Fruit fly (Drosophila melanogaster) whole organism, prepupa: ENCODE data around the gene CG3402.

Experiments
- Blimp-1 ChIP-seq: fragments of 200-800 bp; sonication (Bioruptor generic); optimal IDR thresholded peaks from 3 replicates; lab custom pipeline; 2017; ENCODE audit warnings: missing biosample characterization, missing genetic modification characterization, mild to moderate bottlenecking, moderate library complexity, missing genetic modification reagents
- CG10669 ChIP-seq: fragments of 200-800 bp; sonication (Bioruptor generic); optimal IDR thresholded peaks from 3 replicates; lab custom pipeline; 2018; ENCODE audit warnings: missing biosample characterization, mild to moderate bottlenecking, missing genetic modification characterization, moderate library complexity
- CG11294 ChIP-seq: fragments of 200-800 bp; sonication (Bioruptor generic); IDR thresholded peaks from 2 replicates; pipeline ENCODE4 v1.3.6; 2022; ENCODE audit warnings: missing biosample characterization, missing genetic modification characterization
- CG11902 ChIP-seq: fragments of 200-800 bp; sonication (Bioruptor generic); optimal IDR thresholded peaks from 3 replicates; lab custom pipeline; 2016; ENCODE audit warnings: missing biosample characterization, missing genetic modification characterization
- CG1621 ChIP-seq: fragments of 200-800 bp; sonication (Bioruptor generic); optimal IDR thresholded peaks from 3 replicates; lab custom pipeline; 2018; ENCODE audit warnings: missing biosample characterization, mild to moderate bottlenecking, missing genetic modification characterization
- CG3032 ChIP-seq: fragments of 200-800 bp; optimal IDR thresholded peaks from 2 replicates; lab custom pipeline; 2019; ENCODE audit warnings: missing biosample characterization, mild to moderate bottlenecking, missing genetic modification characterization, moderate library complexity
- CG31627 ChIP-seq: fragments of 200-800 bp; sonication (Bioruptor generic); optimal IDR thresholded peaks from 3 replicates; lab custom pipeline; 2016; ENCODE audit warnings: missing biosample characterization, missing genetic modification characterization
- CG6276 ChIP-seq: fragments of 200-800 bp; sonication (Bioruptor generic); optimal IDR thresholded peaks from 2 replicates; lab custom pipeline; 2017; ENCODE audit warnings: missing biosample characterization, mild to moderate bottlenecking, missing genetic modification characterization
- CG6808 ChIP-seq: fragments of 200-800 bp; sonication (Bioruptor generic); optimal IDR thresholded peaks from 3 replicates; lab custom pipeline; 2017; ENCODE audit warnings: missing biosample characterization, missing genetic modification characterization, mild to moderate bottlenecking, moderate library complexity, missing genetic modification reagents
- CG7368 ChIP-seq: fragments of 200-800 bp; sonication (Bioruptor generic); optimal IDR thresholded peaks from 3 replicates; lab custom pipeline; 2016; ENCODE audit warnings: missing biosample characterization, missing genetic modification characterization
- CG8319 ChIP-seq: fragments of 200-800 bp; sonication (Bioruptor generic); optimal IDR thresholded peaks from 3 replicates; lab custom pipeline; 2016; ENCODE audit warnings: missing biosample characterization, missing genetic modification characterization
- CG8632 ChIP-seq: fragments of 200-800 bp; sonication (Bioruptor generic); optimal IDR thresholded peaks from 3 replicates; lab custom pipeline; 2016; ENCODE audit warnings: missing biosample characterization, missing genetic modification characterization
- CG9139 ChIP-seq: fragments of 200-800 bp; sonication (Bioruptor generic); optimal IDR thresholded peaks from 3 replicates; lab custom pipeline; 2017; ENCODE audit warnings: missing biosample characterization, mild to moderate bottlenecking, missing genetic modification characterization
- Ets21C ChIP-seq: fragments of 200-800 bp; sonication (Bioruptor generic); optimal IDR thresholded peaks from 3 replicates; lab custom pipeline; 2016; ENCODE audit warnings: missing biosample characterization, missing genetic modification characterization
- Hr39 ChIP-seq: fragments of 200-800 bp; sonication (Bioruptor generic); optimal IDR thresholded peaks from 2 replicates; lab custom pipeline; 2016; ENCODE audit warnings: missing biosample characterization, missing genetic modification characterization
- Lpt ChIP-seq: fragments of 200-800 bp; sonication (Bioruptor generic); optimal IDR thresholded peaks from 3 replicates; lab custom pipeline; 2016; ENCODE audit warnings: missing biosample characterization, missing genetic modification characterization
- Met ChIP-seq: fragments of 200-800 bp; sonication (Bioruptor generic); optimal IDR thresholded peaks from 3 replicates; lab custom pipeline; 2016; ENCODE audit warnings: missing biosample characterization, missing genetic modification characterization
- OdsH ChIP-seq: fragments of 200-800 bp; sonication (Bioruptor generic); optimal IDR thresholded peaks from 3 replicates; lab custom pipeline; 2016; ENCODE audit warnings: missing biosample characterization, missing genetic modification characterization
- Smox ChIP-seq: fragments of 200-800 bp; sonication (Bioruptor generic); optimal IDR thresholded peaks from 3 replicates; lab custom pipeline; 2016; ENCODE audit warnings: missing biosample characterization, missing genetic modification characterization
- Sox102F ChIP-seq: fragments of 200-800 bp; sonication (Bioruptor generic); optimal IDR thresholded peaks from 2 replicates; lab custom pipeline; 2016; ENCODE audit warnings: missing biosample characterization, mild to moderate bottlenecking, missing genetic modification characterization
- Sox14 ChIP-seq: fragments of 200-800 bp; sonication (Bioruptor generic); optimal IDR thresholded peaks from 3 replicates; lab custom pipeline; 2016; ENCODE audit warnings: missing biosample characterization, missing genetic modification characterization
- achi ChIP-seq: fragments of 200-800 bp; sonication (Bioruptor generic); optimal IDR thresholded peaks from 3 replicates; lab custom pipeline; 2016; ENCODE audit warnings: missing biosample characterization, missing genetic modification characterization
- eg ChIP-seq: fragments of 200-800 bp; sonication (Bioruptor generic); IDR thresholded peaks from 3 replicates; pipeline ENCODE4 v1.3.6; 2022; ENCODE audit warnings: missing biosample characterization, missing genetic modification characterization
- fd59A ChIP-seq: fragments of 200-800 bp; sonication (Bioruptor generic); optimal IDR thresholded peaks from 2 replicates; lab custom pipeline; 2017; ENCODE audit warnings: missing biosample characterization, mild to moderate bottlenecking, missing genetic modification characterization, missing genetic modification reagents
- fd85E ChIP-seq: fragments of 200-800 bp; sonication (Bioruptor generic); optimal IDR thresholded peaks from 3 replicates; lab custom pipeline; 2016; ENCODE audit warnings: missing biosample characterization, missing genetic modification characterization
- fkh ChIP-seq: fragments of 200-800 bp; sonication (Bioruptor generic); optimal IDR thresholded peaks from 3 replicates; lab custom pipeline; 2017; ENCODE audit warnings: missing biosample characterization, mild to moderate bottlenecking, missing genetic modification characterization, moderate library complexity
- salr ChIP-seq, 2 experiments: fragments of 200-800 bp; sonication (Bioruptor generic); optimal IDR thresholded peaks; 3 replicates each; lab custom pipeline; 2016 to 2018; ENCODE audit warnings: missing biosample characterization in 2 of 2, missing genetic modification characterization in 2 of 2, mild to moderate bottlenecking in 1 of 2
- spab ChIP-seq: fragments of 200-800 bp; sonication (Bioruptor generic); optimal IDR thresholded peaks from 2 replicates; lab custom pipeline; 2017; ENCODE audit warnings: missing biosample characterization, mild to moderate bottlenecking, missing genetic modification characterization, missing genetic modification reagents
- svp ChIP-seq: fragments of 200-800 bp; sonication (Bioruptor generic); peaks from one replicate; lab custom pipeline; 2016; ENCODE audit warnings: missing biosample characterization, missing genetic modification characterization
- topi ChIP-seq: fragments of 200-800 bp; sonication (Bioruptor generic); optimal IDR thresholded peaks from 3 replicates; lab custom pipeline; 2016; ENCODE audit warnings: missing biosample characterization, missing genetic modification characterization

Gene CG3402

dm6 chr3L:696404-697054 is 43.8 kb upstream of the CG3402 start (continued):
- peak; percentile 96 for TF ChIP-seq eg (GFP tag; lab: Robert Waterston, UW)
- peak; percentile 93 for TF ChIP-seq CG8632
- peak; percentile 98 for TF ChIP-seq CG3032 (tag; lab: Kevin White, UChicago)
- TF ChIP-seq OdsH (GFP tag; lab: Kevin White, UChicago), result peak; percentile 92
- peak; percentile 97 for TF ChIP-seq CG6808 (GFP tag; lab: Kevin White, UChicago)
- peak; percentile 96 for TF ChIP-seq fd59A
- TF ChIP-seq fd85E (GFP tag; lab: Kevin White, UChicago), result peak; percentile 78
- TF ChIP-seq CG1621 (tag; lab: Kevin White, UChicago), result peak; percentile 95
- TF ChIP-seq Lpt (GFP tag; lab: Kevin White, UChicago), result peak; percentile 92
- TF ChIP-seq, all 60 proteins: peak for 56

DNA sequence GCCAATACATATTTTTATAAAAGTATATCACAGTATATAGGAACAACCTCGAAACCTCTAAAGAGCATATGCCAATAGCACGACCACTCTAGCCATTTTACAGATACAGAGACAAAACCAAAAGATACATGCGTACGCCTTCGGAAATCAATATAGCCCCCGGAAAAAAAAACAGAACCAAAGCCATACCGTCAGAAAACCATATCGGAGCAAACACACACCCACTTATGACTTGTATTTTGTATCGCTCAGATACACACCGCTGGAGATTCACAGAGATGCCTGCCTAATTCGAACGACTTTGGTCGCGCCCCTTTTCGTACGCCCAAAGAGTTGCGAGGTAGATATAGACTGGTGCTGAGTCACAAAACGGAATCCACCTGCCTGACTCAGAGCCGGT is 42.8 kb upstream of the CG3402 start:
- TF ChIP-seq CG11902 (GFP tag; lab: Kevin White, UChicago) (no peak), CG9139 (GFP tag; lab: Kevin White, UChicago) (no peak), CG10669 (no peak), fd59A (no peak), CG6808 (GFP tag; lab: Kevin White, UChicago) (no peak), CG31627 (no peak), salr (GFP tag; optimal IDR thresholded peaks at IDR 0.05; lab: Kevin White, UChicago) (no peak), CG6276 (no peak), spab (GFP tag; lab: Kevin White, UChicago) (no peak), achi (GFP tag; lab: Kevin White, UChicago) (no peak), Ets21C (GFP tag; lab: Kevin White, UChicago) (no peak), Met (no peak), fkh (GFP tag; lab: Kevin White, UChicago) (no peak), topi (GFP tag; lab: Kevin White, UChicago) (no peak), Blimp-1 (no peak), eg (GFP tag; lab: Robert Waterston, UW) (no peak), CG11294 (GFP tag; lab: Robert Waterston, UW) (no peak), Smox (GFP tag; lab: Kevin White, UChicago) (no peak), Lpt (GFP tag; lab: Kevin White, UChicago) (no peak), CG8319 (GFP tag; lab: Kevin White, UChicago) (no peak)

- TF ChIP-seq Sox102F (GFP tag; lab: Kevin White, UChicago) (no peak), fd85E (GFP tag; lab: Kevin White, UChicago) (no peak), fkh (GFP tag; lab: Kevin White, UChicago) (peak; percentile 74), Sox14 (GFP tag; lab: Kevin White, UChicago) (peak; percentile 45), Blimp-1 (no peak), Hr39 (no peak), CG7368 (GFP tag; lab: Kevin White, UChicago) (no peak), Ets21C (GFP tag; lab: Kevin White, UChicago) (no peak)
Observed at dm6 chr3L:692699-693098, 40.0 kb upstream of the CG3402 start, which contains the start of gene Vti1a. Gene Vti1a, minus strand, starts transcription at chr3L:692919.

dm6 chr3L:690031-690686 is 37.5 kb upstream of the CG3402 start, which contains the start of the genes CG32483 and RabX6:
Gene CG32483, minus strand, starts transcription at chr3L:690081.
Gene RabX6, plus strand, starts transcription at chr3L:690517.
- TF ChIP-seq svp (GFP tag; lab: Kevin White, UChicago) (peak; percentile 24), Sox14 (GFP tag; lab: Kevin White, UChicago) (peak; percentile 45), Hr39 (no peak)
- TF ChIP-seq, all 60 proteins: peak for 2

dm6 chr3L:687858-688257 is 35.2 kb upstream of the CG3402 start, which contains the start of gene hiro:
Gene hiro, minus strand, starts transcription at chr3L:687958.
- TF ChIP-seq Smox (GFP tag; lab: Kevin White, UChicago) (no peak), Sox102F (GFP tag; lab: Kevin White, UChicago) (no peak)
- TF ChIP-seq, all 60 proteins: peak for 0
